Fruit fly (Drosophila melanogaster) whole organism, pupa: ENCODE results near the gene Prp5.

ENCODE experiments used
- CG10348 ChIP-seq: fragments of 200-800 bp; sonication (Bioruptor generic); IDR thresholded peaks from 2 replicates; pipeline ENCODE4 v1.3.6; 2022; ENCODE audit warnings: missing biosample characterization, missing genetic modification characterization
- CG12605 ChIP-seq: fragments of 200-800 bp; sonication (Bioruptor generic); IDR thresholded peaks from 2 replicates; pipeline ENCODE4 v1.3.6; 2022; ENCODE audit warnings: missing biosample characterization, missing genetic modification characterization
- CG13204 ChIP-seq: fragments of 200-800 bp; sonication (Bioruptor generic); optimal IDR thresholded peaks from 2 replicates; lab custom pipeline; 2018; ENCODE audit warnings: missing biosample characterization, mild to moderate bottlenecking, missing genetic modification characterization, moderate library complexity
- CG14655 ChIP-seq: fragments of 200-800 bp; sonication (Bioruptor generic); optimal IDR thresholded peaks from 3 replicates; lab custom pipeline; 2017; ENCODE audit warnings: mild to moderate bottlenecking, missing biosample characterization, missing genetic modification reagents, missing genetic modification characterization
- CG15710 ChIP-seq: fragments of 200-800 bp; sonication (Bioruptor generic); optimal IDR thresholded peaks from 2 replicates; lab custom pipeline; 2018; ENCODE audit warnings: missing biosample characterization, mild to moderate bottlenecking, missing genetic modification characterization, moderate library complexity
- CG17806 ChIP-seq: fragments of 200-800 bp; sonication (Bioruptor generic); optimal IDR thresholded peaks from 2 replicates; lab custom pipeline; 2018; ENCODE audit warnings: missing biosample characterization, mild to moderate bottlenecking, missing genetic modification characterization, moderate library complexity
- CG32121 ChIP-seq: fragments of 200-800 bp; sonication (Bioruptor generic); IDR thresholded peaks from 2 replicates; pipeline ENCODE4 v1.3.6; 2022; ENCODE audit warnings: missing biosample characterization, missing genetic modification characterization
- CG34367 ChIP-seq: fragments of 200-800 bp; sonication (Bioruptor generic); optimal IDR thresholded peaks from 2 replicates; lab custom pipeline; 2018; ENCODE audit warnings: missing biosample characterization, mild to moderate bottlenecking, missing genetic modification characterization
- CG4496 ChIP-seq: fragments of 200-800 bp; sonication (Bioruptor generic); IDR thresholded peaks from 3 replicates; pipeline ENCODE4 v1.3.6; 2022; ENCODE audit warnings: missing biosample characterization, missing genetic modification characterization
- CG8159 ChIP-seq: fragments of 200-800 bp; sonication (Bioruptor generic); optimal IDR thresholded peaks from 3 replicates; lab custom pipeline; 2018; ENCODE audit warnings: missing biosample characterization, mild to moderate bottlenecking, missing genetic modification characterization, moderate library complexity
- CG8301 ChIP-seq: fragments of 200-800 bp; sonication (Bioruptor generic); optimal IDR thresholded peaks from 2 replicates; lab custom pipeline; 2018; ENCODE audit warnings: missing biosample characterization, mild to moderate bottlenecking, missing genetic modification characterization
- CG9948 ChIP-seq: fragments of 200-800 bp; sonication (Bioruptor generic); optimal IDR thresholded peaks from 2 replicates; lab custom pipeline; 2018; ENCODE audit warnings: missing biosample characterization, mild to moderate bottlenecking, missing genetic modification characterization, moderate library complexity
- D1 ChIP-seq: fragments of 200-800 bp; sonication (Bioruptor generic); optimal IDR thresholded peaks from 2 replicates; lab custom pipeline; 2018; ENCODE audit warnings: missing biosample characterization, mild to moderate bottlenecking, missing genetic modification characterization, moderate library complexity
- EcR ChIP-seq: fragments of 200-800 bp; sonication (Bioruptor generic); optimal IDR thresholded peaks from 3 replicates; lab custom pipeline; 2019; ENCODE audit warnings: missing biosample characterization, missing genetic modification characterization, mild to moderate bottlenecking, moderate library complexity, missing genetic modification reagents
- Ets98B ChIP-seq: fragments of 200-800 bp; sonication (Bioruptor generic); IDR thresholded peaks from 2 replicates; pipeline ENCODE4 v1.3.6; 2022; ENCODE audit warnings: missing biosample characterization, missing genetic modification characterization
- Pif1A ChIP-seq: fragments of 200-800 bp; sonication (Bioruptor generic); optimal IDR thresholded peaks from 3 replicates; lab custom pipeline; 2016; ENCODE audit warnings: missing biosample characterization, missing genetic modification characterization
- Pif1B ChIP-seq: fragments of 200-800 bp; sonication (Bioruptor generic); optimal IDR thresholded peaks from 3 replicates; lab custom pipeline; 2016; ENCODE audit warnings: missing biosample characterization, missing genetic modification characterization
- Snoo ChIP-seq: fragments of 200-800 bp; sonication (Bioruptor generic); optimal IDR thresholded peaks from 3 replicates; lab custom pipeline; 2017; ENCODE audit warnings: missing biosample characterization, mild to moderate bottlenecking, missing genetic modification characterization, inconsistent platforms
- fd96Ca ChIP-seq: fragments of 200-800 bp; sonication (Bioruptor generic); IDR thresholded peaks from 3 replicates; pipeline ENCODE4 v1.3.6; 2022; ENCODE audit warnings: missing biosample characterization, missing genetic modification characterization
- gl ChIP-seq: fragments of 200-800 bp; sonication (Bioruptor generic); optimal IDR thresholded peaks from 2 replicates; lab custom pipeline; 2018; ENCODE audit warnings: missing biosample characterization, mild to moderate bottlenecking, missing genetic modification characterization
- rn ChIP-seq: fragments of 200-800 bp; sonication (Bioruptor generic); IDR thresholded peaks from 2 replicates; pipeline ENCODE4 v1.3.6; 2022; ENCODE audit warnings: missing biosample characterization, missing genetic modification characterization

Prp5 gene

DNA sequence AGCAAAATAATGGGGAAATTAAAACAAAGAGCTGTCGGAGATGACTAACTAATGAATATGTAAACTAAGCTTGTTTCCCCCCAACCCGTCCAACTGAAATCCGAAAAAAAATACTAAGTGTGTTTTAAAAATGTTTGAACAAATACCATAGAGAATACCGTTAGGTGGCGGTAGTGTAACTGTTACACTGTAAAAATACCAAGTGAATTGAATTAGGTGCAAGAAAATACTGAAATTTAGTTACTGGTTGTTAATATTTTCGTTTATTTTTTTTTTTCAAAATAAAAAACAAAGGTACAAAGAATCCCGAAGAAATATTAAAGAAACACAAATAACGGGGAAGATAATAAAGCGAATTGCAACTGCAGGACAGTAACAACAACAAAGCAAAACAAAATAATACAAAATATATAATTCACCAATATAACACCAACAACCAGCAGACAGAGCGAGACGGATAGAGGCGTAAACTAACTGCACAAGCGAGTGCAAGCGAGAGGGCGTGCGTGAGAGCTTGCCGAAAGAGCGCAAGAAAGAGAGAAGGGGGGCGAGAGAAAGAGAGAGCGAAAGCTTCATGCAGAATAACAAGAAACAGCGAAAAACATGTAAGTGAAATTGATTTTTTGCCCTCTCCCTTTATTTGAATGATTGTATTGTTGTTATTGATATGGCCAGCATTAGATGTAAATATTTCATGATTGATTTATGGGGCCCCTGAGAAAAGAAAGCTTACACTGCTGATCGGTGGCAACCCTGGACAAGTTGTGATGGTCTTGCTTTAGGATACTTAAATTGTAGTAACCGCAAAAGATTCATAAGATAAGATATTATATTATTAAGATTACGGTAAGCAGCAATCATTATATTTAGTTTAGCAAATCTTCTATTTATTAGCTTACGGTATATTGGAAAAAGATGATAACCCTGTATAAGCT, 38.7 kb upstream of the Prp5 start:
- TF ChIP-seq rn (GFP tag; lab: Robert Waterston, UW) (no peak), CG4496 (GFP tag; lab: Robert Waterston, UW) (peak; percentile 74), CG14655 (GFP tag; lab: Kevin White, UChicago) (no peak), CG9948 (tag; lab: Kevin White, UChicago) (no peak), EcR (GFP tag; lab: Kevin White, UChicago) (peak; percentile 60), CG32121 (peak; percentile 59), Pif1A (GFP tag; lab: Kevin White, UChicago) (peak; percentile 14), CG34367 (tag; lab: Kevin White, UChicago) (peak; percentile 11), CG10348 (GFP tag; lab: Robert Waterston, UW) (no peak), Snoo (tag; lab: Kevin White, UChicago) (peak; percentile 21), D1 (tag; lab: Kevin White, UChicago) (no peak), CG17806 (tag; lab: Kevin White, UChicago) (no peak), Pif1B (no peak), CG15710 (no peak), CG8301 (no peak), gl (tag; lab: Kevin White, UChicago) (no peak), CG13204 (GFP tag; lab: Kevin White, UChicago) (peak; percentile 66), CG8159 (tag; lab: Kevin White, UChicago) (peak; percentile 0), fd96Ca (GFP tag; lab: Robert Waterston, UW) (peak; percentile 62; the same call in 2 of the 3 replicates), Ets98B (peak; percentile 54; the same call in 1 of the 2 replicates), CG12605 (no peak)
- TF ChIP-seq, all 21 proteins: peak for 10

DNA sequence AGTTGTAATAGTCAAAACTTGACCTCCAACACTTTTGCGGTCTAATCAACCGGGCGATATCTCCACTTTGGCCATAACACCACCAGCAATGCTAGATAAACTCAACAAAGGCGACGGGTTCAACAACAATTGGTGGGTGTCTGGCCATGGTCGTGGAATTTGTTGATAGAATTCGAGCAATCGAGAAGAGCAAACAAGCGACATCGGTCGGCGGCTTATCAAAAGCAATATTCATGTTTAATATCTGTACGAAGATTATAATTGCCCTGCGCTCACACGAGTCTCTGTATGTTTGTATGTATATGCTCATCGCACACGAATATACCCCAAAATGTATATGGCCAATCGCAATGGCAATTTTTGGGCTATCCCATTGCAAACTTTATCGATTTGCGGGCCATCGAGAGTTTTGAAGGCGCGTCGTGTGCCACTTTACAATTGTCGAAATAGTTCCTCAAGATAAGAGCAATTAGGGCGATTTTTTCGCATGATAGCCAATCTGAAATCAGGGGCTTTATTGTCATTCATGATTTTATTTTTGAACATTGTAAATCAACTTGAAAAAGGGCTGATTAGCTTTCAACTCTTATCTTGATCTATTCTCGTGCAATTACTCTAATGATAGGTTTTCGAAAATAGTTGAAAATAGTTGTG, 37.4 kb upstream of the Prp5 start:
- TF ChIP-seq CG8159 (tag; lab: Kevin White, UChicago) (no peak), D1 (tag; lab: Kevin White, UChicago) (no peak), CG9948 (tag; lab: Kevin White, UChicago) (no peak), EcR (GFP tag; lab: Kevin White, UChicago) (no peak), CG8301 (no peak), CG4496 (GFP tag; lab: Robert Waterston, UW) (no peak), CG13204 (GFP tag; lab: Kevin White, UChicago) (no peak), gl (tag; lab: Kevin White, UChicago) (no peak), CG17806 (tag; lab: Kevin White, UChicago) (no peak), Snoo (tag; lab: Kevin White, UChicago) (no peak), Ets98B (no peak), CG10348 (GFP tag; lab: Robert Waterston, UW) (no peak), CG32121 (no peak), CG15710 (no peak), fd96Ca (GFP tag; lab: Robert Waterston, UW) (no peak), Pif1B (no peak)

DNA sequence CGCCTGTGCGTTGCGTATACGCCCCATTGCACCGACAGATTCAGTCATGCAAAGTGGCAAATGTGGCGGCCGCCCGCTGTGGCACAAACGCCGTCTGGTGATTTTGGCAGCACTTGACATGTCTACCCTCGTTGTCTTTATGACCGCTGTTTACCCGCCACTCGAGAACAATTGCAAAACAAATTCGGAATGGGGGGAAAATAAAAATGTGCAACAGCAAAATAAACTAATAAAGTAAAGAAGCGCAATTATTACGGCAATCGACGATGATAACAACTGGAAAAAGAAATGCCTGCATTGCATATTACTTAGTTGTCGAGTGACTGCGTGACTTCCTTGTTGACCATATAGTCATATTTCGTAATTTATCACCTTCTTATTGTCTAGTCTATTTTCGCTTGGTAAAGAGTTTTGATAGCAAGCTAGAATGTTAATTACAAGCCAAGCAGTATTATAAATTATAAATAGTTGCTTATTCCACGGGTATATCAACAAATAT, 36.5 kb upstream of the Prp5 start:
- no peak for TF ChIP-seq fd96Ca (GFP tag; lab: Robert Waterston, UW)
- no peak for TF ChIP-seq CG13204 (GFP tag; lab: Kevin White, UChicago)
- TF ChIP-seq CG32121 = 0 out of 2 replicates have a peak, but pooled peaks have one; percentile 21
- no peak for TF ChIP-seq CG8159 (tag; lab: Kevin White, UChicago)
- no peak for TF ChIP-seq CG34367 (tag; lab: Kevin White, UChicago)
- TF ChIP-seq D1 (tag; lab: Kevin White, UChicago) = no peak

DNA sequence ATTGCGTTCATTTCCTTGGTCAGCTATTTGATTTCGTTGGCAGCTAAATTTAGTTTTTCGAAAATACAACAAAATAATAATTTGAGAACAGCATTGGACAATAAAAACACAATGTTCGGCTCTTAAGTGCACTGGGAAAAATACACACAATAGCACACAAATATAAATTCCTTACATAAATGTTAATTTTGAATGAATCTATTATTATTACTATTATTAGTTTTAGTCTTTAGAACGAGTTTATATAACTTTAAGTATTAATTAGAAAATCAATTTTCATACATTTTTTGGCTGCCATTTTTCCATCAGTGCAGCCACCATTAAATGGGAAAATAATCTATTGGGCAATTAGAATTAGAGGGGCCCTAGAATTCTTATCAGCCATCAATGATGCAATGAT, 35.1 kb upstream of the Prp5 start:
- TF ChIP-seq CG4496 (GFP tag; lab: Robert Waterston, UW) (no peak), Ets98B (no peak), CG8301 (no peak), CG14655 (GFP tag; lab: Kevin White, UChicago) (no peak), Snoo (tag; lab: Kevin White, UChicago) (no peak), CG10348 (GFP tag; lab: Robert Waterston, UW) (no peak), CG12605 (no peak), CG15710 (no peak), CG8159 (tag; lab: Kevin White, UChicago) (no peak), EcR (GFP tag; lab: Kevin White, UChicago) (no peak), CG34367 (tag; lab: Kevin White, UChicago) (no peak), fd96Ca (GFP tag; lab: Robert Waterston, UW) (no peak)

DNA sequence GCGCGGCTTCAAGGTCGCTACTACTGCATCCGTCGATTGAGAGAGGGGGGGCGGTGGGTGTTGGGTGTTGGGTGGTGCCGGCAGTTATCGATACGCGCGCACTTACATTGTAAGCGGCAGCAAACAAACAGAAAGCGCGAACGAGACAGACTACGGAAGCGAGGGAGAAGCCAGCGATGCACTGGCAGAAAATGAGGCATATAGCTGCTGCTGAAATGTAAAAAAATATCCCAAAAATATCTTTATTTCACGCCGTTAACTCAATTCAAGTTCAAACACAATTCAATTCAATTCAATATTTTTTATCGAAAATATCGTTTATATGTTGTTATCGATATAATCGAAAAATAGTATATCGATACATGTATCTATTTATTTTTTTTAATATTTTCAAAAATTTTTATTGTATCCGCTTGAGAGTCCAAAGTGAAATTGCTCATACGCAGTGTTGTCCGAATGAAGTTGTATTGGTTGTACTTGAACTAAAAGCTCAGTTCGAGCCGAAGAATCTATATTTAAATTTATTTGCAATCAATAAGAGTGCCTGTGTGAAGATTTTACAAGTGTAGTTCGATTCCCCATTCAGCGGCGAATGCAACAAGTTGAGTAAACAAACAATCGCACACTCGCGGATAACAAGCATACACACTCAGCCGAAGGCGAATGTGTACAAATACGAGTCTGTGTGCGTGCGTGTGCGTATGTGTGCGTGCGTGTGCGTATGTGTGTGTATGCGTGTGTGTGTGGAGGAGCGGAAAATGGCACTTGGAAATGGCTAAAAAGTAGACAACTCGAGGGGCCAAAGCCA, 32.7 kb upstream of the Prp5 start:
- TF ChIP-seq rn (GFP tag; lab: Robert Waterston, UW) (0 out of 2 replicates have a peak, but pooled peaks have one; percentile 11), CG13204 (GFP tag; lab: Kevin White, UChicago) (peak; percentile 12), CG34367 (tag; lab: Kevin White, UChicago) (peak; percentile 32), CG8159 (tag; lab: Kevin White, UChicago) (peak; percentile 77), Snoo (tag; lab: Kevin White, UChicago) (peak; percentile 66), D1 (tag; lab: Kevin White, UChicago) (no peak), fd96Ca (GFP tag; lab: Robert Waterston, UW) (peak; percentile 13; the same call in 1 of the 3 replicates), Pif1A (GFP tag; lab: Kevin White, UChicago) (peak; percentile 14), CG12605 (peak; percentile 30; the same call in 1 of the 2 replicates), CG32121 (peak; percentile 48; the same call in 1 of the 2 replicates), Pif1B (no peak), CG14655 (GFP tag; lab: Kevin White, UChicago) (peak; percentile 77), CG15710 (peak; percentile 61), CG8301 (peak; percentile 54), CG9948 (tag; lab: Kevin White, UChicago) (peak; percentile 56), CG4496 (GFP tag; lab: Robert Waterston, UW) (peak; percentile 77), CG10348 (GFP tag; lab: Robert Waterston, UW) (no peak), EcR (GFP tag; lab: Kevin White, UChicago) (no peak), Ets98B (no peak; the same call in 1 of the 2 replicates), CG17806 (tag; lab: Kevin White, UChicago) (peak; percentile 42)
